Worm (Caenorhabditis elegans): ENCODE results near the gene cgt-3.

Gene cgt-3

ce11 chrII:5928502-5928901 is 17.4 kb downstream of the cgt-3 start, which contains the start of gene egl-44:
Gene egl-44 (plus strand): TSS chrII:5928802.
- TF ChIP-seq cog-1 (tag; optimal IDR thresholded peaks at IDR 0.05) (no peak), ref-1 (GFP tag; conservative IDR thresholded peaks at IDR 0.05) (no peak), klf-2 (GFP tag; conservative IDR thresholded peaks at IDR 0.05) (no peak)

DNA sequence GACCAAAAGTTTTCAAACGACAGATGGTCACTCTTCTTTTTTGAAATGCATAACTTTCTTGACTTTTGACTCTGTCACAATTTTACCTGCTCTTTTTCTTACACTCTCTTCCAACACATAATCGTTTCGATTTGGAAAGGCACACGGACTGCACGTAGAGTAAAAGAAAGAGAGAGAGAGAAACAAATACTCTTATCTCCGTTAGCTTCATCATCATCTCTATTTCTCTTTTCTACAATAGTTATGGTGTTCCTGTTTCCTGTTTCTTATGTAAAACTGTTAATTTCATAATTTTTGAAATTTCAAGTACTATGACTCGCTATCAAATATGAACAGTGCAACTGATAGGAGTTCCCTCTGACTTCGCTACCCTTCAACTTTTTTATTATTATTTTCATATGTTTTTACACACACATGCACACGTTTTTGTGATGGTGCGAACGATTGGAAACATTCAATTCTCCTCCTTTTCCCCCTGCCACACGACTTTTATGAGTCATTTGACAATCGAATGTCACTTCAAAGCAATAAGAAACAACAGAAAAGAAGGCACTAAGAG is 19.1 kb downstream of the cgt-3 start:
- no peak for TF ChIP-seq klf-2 (GFP tag; conservative IDR thresholded peaks at IDR 0.05)
- TF ChIP-seq ztf-23 (GFP tag; IDR thresholded peaks at IDR 0.05), result no peak
- TF ChIP-seq ref-1 (GFP tag; conservative IDR thresholded peaks at IDR 0.05), result no peak
- no peak for TF ChIP-seq ztf-29 (GFP tag; IDR thresholded peaks at IDR 0.05)
- no peak for TF ChIP-seq tab-1 (GFP tag; IDR thresholded peaks at IDR 0.05)
- no peak for TF ChIP-seq flt-1 (GFP tag; IDR thresholded peaks at IDR 0.05)
- no peak for TF ChIP-seq T22C8.4 (GFP tag; IDR thresholded peaks at IDR 0.05)
- no peak for TF ChIP-seq med-1 (GFP tag; optimal IDR thresholded peaks at IDR 0.05; ENCODE audit: insufficient read depth)
- no peak for TF ChIP-seq cog-1 (tag; optimal IDR thresholded peaks at IDR 0.05)

- TF ChIP-seq tab-1 (GFP tag; IDR thresholded peaks at IDR 0.05), result no peak
- TF ChIP-seq ztf-23 (GFP tag; IDR thresholded peaks at IDR 0.05), result no peak
- no peak for TF ChIP-seq med-1 (GFP tag; optimal IDR thresholded peaks at IDR 0.05; ENCODE audit: insufficient read depth)
- no peak for TF ChIP-seq T22C8.4 (GFP tag; IDR thresholded peaks at IDR 0.05)
- no peak for TF ChIP-seq klf-2 (GFP tag; conservative IDR thresholded peaks at IDR 0.05)
- no peak for TF ChIP-seq cog-1 (tag; optimal IDR thresholded peaks at IDR 0.05)
- TF ChIP-seq ztf-29 (GFP tag; IDR thresholded peaks at IDR 0.05), result no peak
- no peak for TF ChIP-seq flt-1 (GFP tag; IDR thresholded peaks at IDR 0.05)
- no peak for TF ChIP-seq ref-1 (GFP tag; conservative IDR thresholded peaks at IDR 0.05)
These were observed 20.0 kb downstream of the cgt-3 start for ce11 chrII:5931109-5931508.

ce11 chrII:5931904-5932764 is 21.0 kb downstream of the cgt-3 start:
- TF ChIP-seq ztf-23 (GFP tag; IDR thresholded peaks at IDR 0.05) (no peak), flt-1 (GFP tag; IDR thresholded peaks at IDR 0.05) (no peak), cog-1 (tag; optimal IDR thresholded peaks at IDR 0.05) (no peak), med-1 (GFP tag; optimal IDR thresholded peaks at IDR 0.05; ENCODE audit: insufficient read depth) (no peak), ztf-29 (GFP tag; IDR thresholded peaks at IDR 0.05) (no peak), klf-2 (GFP tag; conservative IDR thresholded peaks at IDR 0.05) (no peak), tab-1 (GFP tag; IDR thresholded peaks at IDR 0.05) (no peak), ref-1 (GFP tag; conservative IDR thresholded peaks at IDR 0.05) (no peak), T22C8.4 (GFP tag; IDR thresholded peaks at IDR 0.05) (no peak)

- no peak for TF ChIP-seq med-1 (GFP tag; optimal IDR thresholded peaks at IDR 0.05; ENCODE audit: insufficient read depth)
- no peak for TF ChIP-seq cog-1 (tag; optimal IDR thresholded peaks at IDR 0.05)
- 0 out of 2 replicates have a peak, but pooled peaks have one; percentile 59 for TF ChIP-seq tab-1 (GFP tag; IDR thresholded peaks at IDR 0.05)
- TF ChIP-seq klf-2 (GFP tag; conservative IDR thresholded peaks at IDR 0.05), result 0 out of 2 replicates have a peak, but pooled peaks have one; percentile 36
- 0 out of 2 replicates have a peak, but pooled peaks have one; percentile 38 for TF ChIP-seq ztf-23 (GFP tag; IDR thresholded peaks at IDR 0.05)
These were observed 22.0 kb downstream of the cgt-3 start for ce11 chrII:5933133-5933532.

DNA sequence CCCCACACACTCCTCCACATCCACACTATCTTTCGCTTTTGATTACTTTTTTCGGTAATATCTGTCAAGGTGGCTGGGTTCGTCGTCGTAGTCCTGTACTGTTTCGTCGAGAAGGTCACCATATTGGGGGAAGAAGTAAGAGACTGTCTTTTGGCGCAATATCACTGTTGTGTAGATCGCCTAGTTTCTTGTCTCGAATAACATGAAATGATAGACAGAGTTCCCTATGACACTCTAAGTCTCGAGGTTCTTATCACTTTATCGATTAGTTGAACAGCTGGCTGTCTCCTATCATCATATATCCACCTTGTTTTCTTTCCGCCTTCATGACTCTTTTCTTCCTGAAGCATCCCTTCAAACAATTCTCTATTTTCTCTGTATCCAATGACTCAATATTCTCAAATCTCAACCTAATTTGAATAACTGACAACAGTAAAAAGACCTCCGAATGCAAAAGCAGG is 22.9 kb downstream of the cgt-3 start:
- TF ChIP-seq klf-2 (GFP tag; conservative IDR thresholded peaks at IDR 0.05) (no peak), T22C8.4 (GFP tag; IDR thresholded peaks at IDR 0.05) (0 out of 2 replicates have a peak, but pooled peaks have one; percentile 6)

ce11 chrII:5936009-5936408 is 24.9 kb downstream of the cgt-3 start:
- TF ChIP-seq ref-1 (GFP tag; conservative IDR thresholded peaks at IDR 0.05) (no peak), tab-1 (GFP tag; IDR thresholded peaks at IDR 0.05) (no peak), ztf-23 (GFP tag; IDR thresholded peaks at IDR 0.05) (no peak), cog-1 (tag; optimal IDR thresholded peaks at IDR 0.05) (no peak), klf-2 (GFP tag; conservative IDR thresholded peaks at IDR 0.05) (no peak), flt-1 (GFP tag; IDR thresholded peaks at IDR 0.05) (no peak), med-1 (GFP tag; optimal IDR thresholded peaks at IDR 0.05; ENCODE audit: insufficient read depth) (no peak), T22C8.4 (GFP tag; IDR thresholded peaks at IDR 0.05) (no peak), ztf-29 (GFP tag; IDR thresholded peaks at IDR 0.05) (no peak)

DNA sequence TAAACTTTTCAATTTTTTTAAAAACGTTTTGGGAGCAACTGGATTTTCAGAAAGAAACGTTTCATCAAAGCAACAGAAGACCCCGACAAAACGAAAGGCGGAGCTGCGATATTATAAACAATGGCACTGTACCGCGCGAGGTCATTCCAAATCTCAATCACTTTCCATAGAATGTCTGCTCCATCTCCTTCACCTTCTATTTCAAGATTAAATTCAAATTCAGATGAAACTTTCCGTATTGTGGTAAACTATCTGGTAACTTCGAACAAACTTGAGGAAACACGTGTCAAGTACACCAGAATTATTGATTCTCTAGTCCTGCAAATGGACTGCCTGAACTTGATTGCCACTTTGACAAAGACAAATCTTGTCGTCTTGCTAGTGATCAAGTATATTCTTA is 29.7 kb downstream of the cgt-3 start, which contains the start of gene F28B12.6:
Gene F28B12.6, plus strand, starts transcription at position 49 of the 400 bp plus-strand sequence.
- no peak for TF ChIP-seq med-1 (GFP tag; optimal IDR thresholded peaks at IDR 0.05; ENCODE audit: insufficient read depth)
- no peak for TF ChIP-seq tab-1 (GFP tag; IDR thresholded peaks at IDR 0.05)
- no peak for TF ChIP-seq cog-1 (tag; optimal IDR thresholded peaks at IDR 0.05)
- no peak for TF ChIP-seq klf-2 (GFP tag; conservative IDR thresholded peaks at IDR 0.05)
- TF ChIP-seq ref-1 (GFP tag; conservative IDR thresholded peaks at IDR 0.05), result no peak
- no peak for TF ChIP-seq flt-1 (GFP tag; IDR thresholded peaks at IDR 0.05)
- no peak for TF ChIP-seq ztf-29 (GFP tag; IDR thresholded peaks at IDR 0.05)
- TF ChIP-seq ztf-23 (GFP tag; IDR thresholded peaks at IDR 0.05), result no peak

DNA sequence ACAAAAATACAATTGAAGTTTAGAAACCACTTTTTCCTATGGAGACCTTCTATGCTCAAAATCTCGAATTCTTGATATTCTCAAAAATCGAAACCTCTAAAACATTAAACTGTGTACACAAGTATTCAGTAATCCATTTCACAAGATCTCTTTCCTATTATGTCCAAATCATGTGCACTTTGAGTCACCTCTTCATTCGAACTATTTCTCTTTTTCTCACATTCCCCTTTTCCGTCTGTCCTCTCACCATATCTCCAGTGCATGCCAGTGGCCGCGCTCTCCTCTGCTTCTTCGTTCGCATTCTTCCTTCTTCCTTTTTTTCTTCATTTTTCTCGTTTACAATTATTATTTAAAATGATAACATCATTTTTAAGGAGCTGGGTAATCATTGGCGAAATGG is 31.5 kb downstream of the cgt-3 start, which contains the start of gene F28B12.1:
Gene F28B12.1, plus strand, starts transcription at position 335 of the 400 bp plus-strand sequence.
- TF ChIP-seq ref-1 (GFP tag; conservative IDR thresholded peaks at IDR 0.05), result no peak
- TF ChIP-seq ztf-23 (GFP tag; IDR thresholded peaks at IDR 0.05), result 0 out of 2 replicates have a peak, but pooled peaks have one; percentile 29
- no peak for TF ChIP-seq cog-1 (tag; optimal IDR thresholded peaks at IDR 0.05)

ce11 chrII:5944268-5944667 is 33.1 kb downstream of the cgt-3 start, which contains the start of gene B0034.2:
Gene B0034.2 (minus strand): TSS chrII:5944368.
- TF ChIP-seq klf-2 (GFP tag; conservative IDR thresholded peaks at IDR 0.05), result no peak
- no peak for TF ChIP-seq med-1 (GFP tag; optimal IDR thresholded peaks at IDR 0.05; ENCODE audit: insufficient read depth)
- TF ChIP-seq ref-1 (GFP tag; conservative IDR thresholded peaks at IDR 0.05), result no peak
- TF ChIP-seq cog-1 (tag; optimal IDR thresholded peaks at IDR 0.05), result no peak
- no peak for TF ChIP-seq flt-1 (GFP tag; IDR thresholded peaks at IDR 0.05)
- no peak for TF ChIP-seq ztf-23 (GFP tag; IDR thresholded peaks at IDR 0.05)
- TF ChIP-seq T22C8.4 (GFP tag; IDR thresholded peaks at IDR 0.05), result no peak
- TF ChIP-seq ztf-29 (GFP tag; IDR thresholded peaks at IDR 0.05), result no peak
- TF ChIP-seq tab-1 (GFP tag; IDR thresholded peaks at IDR 0.05), result no peak
